Worm (Caenorhabditis elegans): ENCODE data around the gene D1005.4.

The D1005.4 gene

ce11 chrX:1438925-1439324 lies 46.7 kb downstream of the D1005.4 start (continued):
- TF ChIP-seq ztf-4 (tag; optimal IDR thresholded peaks at IDR 0.05), result no peak
- no peak for TF ChIP-seq sem-4 (tag; optimal IDR thresholded peaks at IDR 0.05)
- no peak for TF ChIP-seq mbf-1 (tag; optimal IDR thresholded peaks at IDR 0.05)
- TF ChIP-seq nhr-25 (tag; optimal IDR thresholded peaks at IDR 0.05), result no peak
- TF ChIP-seq gmeb-1 (tag; optimal IDR thresholded peaks at IDR 0.05), result no peak
- TF ChIP-seq ceh-16 (tag; optimal IDR thresholded peaks at IDR 0.05), result no peak
- TF ChIP-seq fos-1 (tag; optimal IDR thresholded peaks at IDR 0.05), result no peak
- no peak for TF ChIP-seq nhr-10 (tag; optimal IDR thresholded peaks at IDR 0.05)
- no peak for TF ChIP-seq sma-3 (GFP tag; optimal IDR thresholded peaks at IDR 0.05)
- peak; percentile 36 for TF ChIP-seq lin-11 (tag; optimal IDR thresholded peaks at IDR 0.05)
- TF ChIP-seq lsy-2 (tag; optimal IDR thresholded peaks at IDR 0.05), result peak; percentile 20 to 39

- TF ChIP-seq nhr-129 (tag; optimal IDR thresholded peaks at IDR 0.05) (peak; percentile 47), nhr-77 (tag; optimal IDR thresholded peaks at IDR 0.05) (no peak), ztf-1 (GFP tag; conservative IDR thresholded peaks at IDR 0.05) (no peak), unc-62 (GFP tag; optimal IDR thresholded peaks at IDR 0.05) (no peak), fos-1 (tag; optimal IDR thresholded peaks at IDR 0.05) (no peak), unc-55 (GFP tag; optimal IDR thresholded peaks at IDR 0.05) (peak; percentile 51), lsy-2 (tag; optimal IDR thresholded peaks at IDR 0.05) (peak in 1 of 2 experiments; percentile 10), ztf-4 (tag; optimal IDR thresholded peaks at IDR 0.05) (no peak), lin-11 (tag; optimal IDR thresholded peaks at IDR 0.05) (peak; percentile 5), mab-5 (tag; optimal IDR thresholded peaks at IDR 0.05) (no peak)
These were observed 48.5 kb downstream of the D1005.4 start for ce11 chrX:1437097-1437496.
